Worm (Caenorhabditis elegans) whole organism, L2 larva: ENCODE data around the gene fbxb-39.
A peak's percentile ranks its signal among the peaks of the same experiment; 100 is the strongest.
"Not testable (repeated sequence)": the region's sequence is repeated elsewhere in the genome, so short reads cannot be mapped to it uniquely, and the experiment has no call there.

Experiments used
- F13H6.1 ChIP-seq: sonication (generic microtip); optimal IDR thresholded peaks from 2 replicates; lab custom pipeline; 2016; ENCODE audit warnings: missing genetic modification characterization, missing compliant biosample characterization
- R02D3.7 ChIP-seq: fragments of 150-350 bp; optimal IDR thresholded peaks from 2 replicates; lab custom pipeline; 2014; ENCODE audit warnings: missing biosample characterization, missing genetic modification characterization
- ZK546.5 ChIP-seq: sonication (generic microtip); optimal IDR thresholded peaks from 2 replicates; lab custom pipeline; 2017; ENCODE audit warnings: missing biosample characterization, missing genetic modification characterization
- alr-1 ChIP-seq: fragments of 150-350 bp; optimal IDR thresholded peaks from 2 replicates; lab custom pipeline; 2014; ENCODE audit warnings: missing biosample characterization, missing genetic modification characterization
- ama-1 ChIP-seq: fragments of 150-350 bp; optimal IDR thresholded peaks from 2 replicates; lab custom pipeline; 2018; ENCODE audit warnings: inconsistent platforms
- blmp-1 ChIP-seq: sonication (generic microtip); optimal IDR thresholded peaks from 2 replicates; lab custom pipeline; 2017; ENCODE audit warnings: missing genetic modification characterization, mild to moderate bottlenecking, missing compliant biosample characterization, antibody characterized with exemption, moderate library complexity; ENCODE audit not compliant: insufficient read depth
- ceh-82 ChIP-seq: fragments of 150-350 bp; optimal IDR thresholded peaks from 2 replicates; lab custom pipeline; 2014; ENCODE audit warnings: missing biosample characterization, missing genetic modification characterization
- crh-2 ChIP-seq: sonication (generic microtip); optimal IDR thresholded peaks from 2 replicates; lab custom pipeline; 2017; ENCODE audit warnings: missing biosample characterization, missing genetic modification characterization
- dmd-4 ChIP-seq: sonication (generic microtip); optimal IDR thresholded peaks from 2 replicates; lab custom pipeline; 2017; ENCODE audit warnings: missing biosample characterization, missing genetic modification characterization
- egl-27 ChIP-seq: sonication (generic microtip); optimal IDR thresholded peaks from 3 replicates; lab custom pipeline; 2017; ENCODE audit warnings: missing biosample characterization, missing genetic modification reagents, missing genetic modification characterization
- elt-3 ChIP-seq: sonication (generic microtip); optimal IDR thresholded peaks from 2 replicates; lab custom pipeline; 2017; ENCODE audit warnings: missing biosample characterization, missing genetic modification characterization
- fos-1 ChIP-seq: fragments of 150-350 bp; optimal IDR thresholded peaks from 2 replicates; lab custom pipeline; 2014; ENCODE audit warnings: missing biosample characterization, missing genetic modification characterization
- lin-11 ChIP-seq: fragments of 150-350 bp; sonication (generic microtip); optimal IDR thresholded peaks from 2 replicates; lab custom pipeline; 2014; ENCODE audit warnings: missing biosample characterization, missing genetic modification characterization, inconsistent platforms, mixed read lengths
- lin-39 ChIP-seq: fragments of 150-350 bp; optimal IDR thresholded peaks from 2 replicates; lab custom pipeline; 2014; ENCODE audit warnings: missing biosample characterization, missing genetic modification reagents, missing genetic modification characterization
- mbf-1 ChIP-seq: sonication (generic microtip); optimal IDR thresholded peaks from 2 replicates; lab custom pipeline; 2017; ENCODE audit warnings: missing biosample characterization, missing genetic modification characterization
- mdl-1 ChIP-seq, 2 experiments: fragments of 150-350 bp in 1 of 2; sonication (generic microtip) in 1 of 2; optimal IDR thresholded peaks; 2 replicates each; lab custom pipeline; 2017; ENCODE audit warnings: missing biosample characterization in 2 of 2, missing genetic modification characterization in 2 of 2
- nhr-11 ChIP-seq: fragments of 150-350 bp; optimal IDR thresholded peaks from 2 replicates; lab custom pipeline; 2014; ENCODE audit warnings: missing biosample characterization, missing genetic modification characterization
- nhr-12 ChIP-seq: fragments of 150-350 bp; optimal IDR thresholded peaks from 2 replicates; lab custom pipeline; 2014; ENCODE audit warnings: missing biosample characterization, missing genetic modification characterization
- nhr-129 ChIP-seq: fragments of 150-350 bp; optimal IDR thresholded peaks from 2 replicates; lab custom pipeline; 2014; ENCODE audit warnings: missing biosample characterization, missing genetic modification characterization
- nhr-25 ChIP-seq: fragments of 150-350 bp; sonication (generic microtip); optimal IDR thresholded peaks from 3 replicates; lab custom pipeline; 2014; ENCODE audit warnings: missing biosample characterization, missing genetic modification characterization
- nhr-6 ChIP-seq: fragments of 150-350 bp; optimal IDR thresholded peaks from 2 replicates; lab custom pipeline; 2014; ENCODE audit warnings: missing biosample characterization, missing genetic modification characterization
- nhr-77 ChIP-seq: fragments of 150-350 bp; optimal IDR thresholded peaks from 2 replicates; lab custom pipeline; 2014; ENCODE audit warnings: missing biosample characterization, missing genetic modification characterization
- sem-4 ChIP-seq: fragments of 150-350 bp; optimal IDR thresholded peaks from 2 replicates; lab custom pipeline; 2014; ENCODE audit warnings: missing biosample characterization, missing genetic modification reagents, missing genetic modification characterization
- skn-1 ChIP-seq: sonication (generic microtip); optimal IDR thresholded peaks from 2 replicates; lab custom pipeline; 2017; ENCODE audit warnings: missing biosample characterization, missing genetic modification characterization
- sma-3 ChIP-seq: sonication (generic microtip); optimal IDR thresholded peaks from 2 replicates; lab custom pipeline; 2016; ENCODE audit warnings: missing genetic modification reagents, missing genetic modification characterization, missing compliant biosample characterization
- sma-9 ChIP-seq, 2 experiments: fragments of 150-350 bp in 1 of 2; sonication (generic microtip) in 1 of 2; optimal IDR thresholded peaks; 2 replicates each; lab custom pipeline; 2014 to 2016; ENCODE audit warnings: missing genetic modification characterization in 2 of 2, mild to moderate bottlenecking in 1 of 2, missing biosample characterization in 1 of 2, missing compliant biosample characterization in 1 of 2, missing genetic modification reagents in 1 of 2, moderate library complexity in 1 of 2
- snpc-4 ChIP-seq: fragments of 150-350 bp; optimal IDR thresholded peaks from 2 replicates; lab custom pipeline; 2014; ENCODE audit warnings: missing biosample characterization, missing genetic modification characterization
- unc-55 ChIP-seq: fragments of 150-350 bp; sonication (generic microtip); optimal IDR thresholded peaks from 3 replicates; lab custom pipeline; 2014; ENCODE audit warnings: missing biosample characterization, missing genetic modification reagents, missing genetic modification characterization
- unc-62 ChIP-seq: fragments of 150-350 bp; optimal IDR thresholded peaks from 2 replicates; lab custom pipeline; 2014; ENCODE audit warnings: missing biosample characterization, missing genetic modification reagents, missing genetic modification characterization
- zag-1 ChIP-seq: fragments of 150-350 bp; optimal IDR thresholded peaks from 2 replicates; lab custom pipeline; 2014; ENCODE audit warnings: missing biosample characterization, missing genetic modification characterization
- ztf-1 ChIP-seq: fragments of 200-800 bp; sonication (Bioruptor generic); conservative IDR thresholded peaks from 2 replicates; pipeline ENCODE4 v1.3.6; 2022; ENCODE audit warnings: missing genetic modification characterization, missing compliant biosample characterization
- ztf-11 ChIP-seq: sonication (generic microtip); optimal IDR thresholded peaks from 2 replicates; lab custom pipeline; 2017; ENCODE audit warnings: missing biosample characterization, missing genetic modification characterization
- ztf-4 ChIP-seq: fragments of 150-350 bp; optimal IDR thresholded peaks from 2 replicates; lab custom pipeline; 2014; ENCODE audit warnings: missing biosample characterization, missing genetic modification characterization

Gene fbxb-39

ce11 chrII:1066907-1067306 lies 26.5 kb upstream of the fbxb-39 start, which contains the start of gene K02E7.10:
Gene K02E7.10, minus strand, starts transcription at chrII:1067007.
- TF ChIP-seq blmp-1: no peak
- no peak for TF ChIP-seq snpc-4 (tag; lab: Kevin White, UChicago)
- no peak for TF ChIP-seq nhr-11 (tag; lab: Kevin White, UChicago)
- TF ChIP-seq zag-1: no peak
- TF ChIP-seq sma-9 (GFP tag; optimal IDR thresholded peaks at IDR 0.05; lab: Kevin White, UChicago): no peak
- TF ChIP-seq sma-9 (tag; optimal IDR thresholded peaks at IDR 0.05; lab: Kevin White, UChicago): no peak
- no peak for TF ChIP-seq ztf-11 (tag; lab: Kevin White, UChicago)
- no peak for TF ChIP-seq nhr-77 (tag; lab: Kevin White, UChicago)
- no peak for TF ChIP-seq mbf-1 (tag; lab: Kevin White, UChicago)
- TF ChIP-seq sma-3 (GFP tag; lab: Kevin White, UChicago): no peak
- TF ChIP-seq fos-1 (tag; lab: Kevin White, UChicago): no peak
- TF ChIP-seq R02D3.7 (tag; lab: Kevin White, UChicago): no peak
- TF ChIP-seq ZK546.5 (tag; lab: Kevin White, UChicago): no peak
- no peak for TF ChIP-seq unc-55
- no peak for TF ChIP-seq egl-27 (tag; lab: Kevin White, UChicago)
- TF ChIP-seq nhr-12: no peak
- no peak for TF ChIP-seq nhr-6
- no peak for TF ChIP-seq ceh-82 (tag; lab: Kevin White, UChicago)
- no peak for TF ChIP-seq crh-2 (tag; lab: Kevin White, UChicago)
- no peak for TF ChIP-seq dmd-4 (tag; lab: Kevin White, UChicago)
- TF ChIP-seq alr-1 (tag; lab: Kevin White, UChicago): no peak

ce11 chrII:1063926-1064325 lies 23.6 kb upstream of the fbxb-39 start:
- TF ChIP-seq lin-11: no peak
- peak; percentile 12 for TF ChIP-seq fos-1 (tag; lab: Kevin White, UChicago)

ce11 chrII:1060702-1061101 lies 20.3 kb upstream of the fbxb-39 start, which contains the start of gene btb-10:
Gene btb-10, minus strand, starts transcription at chrII:1060802.
- not testable (repeated sequence) for TF ChIP-seq sma-3 (GFP tag; lab: Kevin White, UChicago); crh-2 (tag; lab: Kevin White, UChicago); skn-1 (tag; lab: Kevin White, UChicago)

ce11 chrII:1056844-1057243 lies 16.5 kb upstream of the fbxb-39 start:
- TF ChIP-seq ztf-4 (tag; lab: Kevin White, UChicago): no peak
- no peak for TF ChIP-seq sem-4 (tag; lab: Kevin White, UChicago)
- TF ChIP-seq mdl-1 (tag; optimal IDR thresholded peaks at IDR 0.05; lab: Kevin White, UChicago): no peak
- peak; percentile 11 for TF ChIP-seq F13H6.1 (tag; lab: Kevin White, UChicago)
- no peak for TF ChIP-seq ama-1
- no peak for TF ChIP-seq blmp-1
- TF ChIP-seq fos-1 (tag; lab: Kevin White, UChicago): peak; percentile 77
- peak; percentile 14 for TF ChIP-seq sma-3 (GFP tag; lab: Kevin White, UChicago)
- no peak for TF ChIP-seq egl-27 (tag; lab: Kevin White, UChicago)
- TF ChIP-seq sma-9 (GFP tag; optimal IDR thresholded peaks at IDR 0.05; lab: Kevin White, UChicago): peak; percentile 34
- no peak for TF ChIP-seq sma-9 (tag; optimal IDR thresholded peaks at IDR 0.05; lab: Kevin White, UChicago)

- not testable (repeated sequence) for TF ChIP-seq blmp-1; nhr-129 (tag; lab: Kevin White, UChicago); lin-39 (tag; lab: Kevin White, UChicago)
Observed at ce11 chrII:1054724-1055123, 14.4 kb upstream of the fbxb-39 start, which contains the start of gene K02E7.7. Gene K02E7.7, plus strand, starts transcription at chrII:1055024.

- TF ChIP-seq elt-3: no peak
- no peak for TF ChIP-seq blmp-1
- TF ChIP-seq mdl-1 (tag; optimal IDR thresholded peaks at IDR 0.05; lab: Kevin White, UChicago): no peak
- TF ChIP-seq ztf-1: no peak
- TF ChIP-seq unc-55: no peak
- TF ChIP-seq ama-1: no peak
- TF ChIP-seq ZK546.5 (tag; lab: Kevin White, UChicago): no peak
- TF ChIP-seq unc-62 (GFP tag; lab: Kevin White, UChicago): no peak
- no peak for TF ChIP-seq R02D3.7 (tag; lab: Kevin White, UChicago)
- no peak for TF ChIP-seq ztf-4 (tag; lab: Kevin White, UChicago)
- TF ChIP-seq nhr-25 (tag; lab: Kevin White, UChicago): no peak
- no peak for TF ChIP-seq nhr-6
Observed at ce11 chrII:1049849-1050248, 9.5 kb upstream of the fbxb-39 start, which contains the start of gene fbxb-40. Gene fbxb-40, minus strand, starts transcription at chrII:1049949.
